Fruit fly (Drosophila melanogaster) whole organism, embryonic: ENCODE results near the gene Sptr.

Experiments
- CG10209 ChIP-seq: fragments of 200-800 bp; sonication (Bioruptor generic); optimal IDR thresholded peaks from 3 replicates; lab custom pipeline; 2017; ENCODE audit warnings: missing biosample characterization, mild to moderate bottlenecking, missing genetic modification characterization, missing genetic modification reagents
- CG10565 ChIP-seq: fragments of 200-800 bp; sonication (Bioruptor generic); optimal IDR thresholded peaks from 3 replicates; lab custom pipeline; 2016; ENCODE audit warnings: missing biosample characterization, mild to moderate bottlenecking, missing genetic modification characterization
- CG11504 ChIP-seq: fragments of 200-800 bp; sonication (Bioruptor generic); optimal IDR thresholded peaks from 3 replicates; lab custom pipeline; 2019; ENCODE audit warnings: missing biosample characterization, mild to moderate bottlenecking, missing genetic modification characterization, moderate library complexity
- CG11695 ChIP-seq: fragments of 200-800 bp; sonication (Bioruptor generic); IDR thresholded peaks from 3 replicates; pipeline ENCODE4 v1.3.6; 2022; ENCODE audit warnings: missing biosample characterization, missing genetic modification characterization
- CG13123 ChIP-seq: fragments of 200-800 bp; sonication (Bioruptor generic); optimal IDR thresholded peaks from 2 replicates; lab custom pipeline; 2016; ENCODE audit warnings: missing biosample characterization, missing genetic modification characterization
- CG14014 ChIP-seq: fragments of 200-800 bp; sonication (Bioruptor generic); IDR thresholded peaks from 2 replicates; pipeline ENCODE4 v1.3.6; 2022; ENCODE audit warnings: missing biosample characterization, missing genetic modification characterization
- CG14667 ChIP-seq: fragments of 200-800 bp; sonication (Bioruptor generic); IDR thresholded peaks from 2 replicates; pipeline ENCODE4 v1.3.6; 2022; ENCODE audit warnings: missing biosample characterization, missing genetic modification characterization
- CG14710 ChIP-seq: fragments of 200-800 bp; sonication (Bioruptor generic); optimal IDR thresholded peaks from 3 replicates; lab custom pipeline; 2019; ENCODE audit warnings: missing biosample characterization, mild to moderate bottlenecking, missing genetic modification characterization, moderate library complexity
- CG15011 ChIP-seq: fragments of 200-800 bp; sonication (Bioruptor generic); optimal IDR thresholded peaks from 3 replicates; lab custom pipeline; 2018; ENCODE audit warnings: missing biosample characterization, mild to moderate bottlenecking, missing genetic modification characterization
- CG1602 ChIP-seq: fragments of 200-800 bp; sonication (Bioruptor generic); optimal IDR thresholded peaks from 3 replicates; lab custom pipeline; 2016; ENCODE audit warnings: missing biosample characterization, missing genetic modification characterization
- CG16815 ChIP-seq: fragments of 200-800 bp; sonication (Bioruptor generic); optimal IDR thresholded peaks from 3 replicates; lab custom pipeline; 2017; ENCODE audit warnings: missing biosample characterization, mild to moderate bottlenecking, missing genetic modification characterization
- CG17912 ChIP-seq: fragments of 200-800 bp; sonication (Bioruptor generic); optimal IDR thresholded peaks from 2 replicates; lab custom pipeline; 2018; ENCODE audit warnings: missing biosample characterization, mild to moderate bottlenecking, missing genetic modification characterization
- CG1792 ChIP-seq: fragments of 200-800 bp; sonication (Bioruptor generic); optimal IDR thresholded peaks from 2 replicates; lab custom pipeline; 2016; ENCODE audit warnings: missing biosample characterization, missing genetic modification characterization
- CG1832 ChIP-seq: fragments of 200-800 bp; sonication (Bioruptor generic); optimal IDR thresholded peaks from 2 replicates; lab custom pipeline; 2017; ENCODE audit warnings: missing biosample characterization, mild to moderate bottlenecking, missing genetic modification characterization, inconsistent platforms
- CG18764 ChIP-seq: fragments of 200-800 bp; sonication (Bioruptor generic); optimal IDR thresholded peaks from 3 replicates; lab custom pipeline; 2016; ENCODE audit warnings: missing biosample characterization, missing genetic modification characterization
- CG2199 ChIP-seq: fragments of 200-800 bp; sonication (Bioruptor generic); IDR thresholded peaks from 3 replicates; pipeline ENCODE4 v1.3.6; 2022; ENCODE audit warnings: missing biosample characterization, missing genetic modification characterization
- CG2202 ChIP-seq: fragments of 200-800 bp; sonication (Bioruptor generic); optimal IDR thresholded peaks from 2 replicates; lab custom pipeline; 2018; ENCODE audit warnings: missing biosample characterization, mild to moderate bottlenecking, missing genetic modification characterization
- CG3281 ChIP-seq: fragments of 200-800 bp; sonication (Bioruptor generic); optimal IDR thresholded peaks from 3 replicates; lab custom pipeline; 2017; ENCODE audit warnings: missing biosample characterization, mild to moderate bottlenecking, missing genetic modification characterization
- CG3726 ChIP-seq: fragments of 200-800 bp; sonication (Bioruptor generic); IDR thresholded peaks from 3 replicates; pipeline ENCODE4, ENCODE4 v1.3.6; 2022; ENCODE audit warnings: missing biosample characterization, missing genetic modification characterization
- CG4282 ChIP-seq: fragments of 200-800 bp; sonication (Bioruptor generic); optimal IDR thresholded peaks from 2 replicates; lab custom pipeline; 2016; ENCODE audit warnings: missing biosample characterization, missing genetic modification characterization
- CG8388 ChIP-seq: fragments of 200-800 bp; sonication (Bioruptor generic); optimal IDR thresholded peaks from 2 replicates; lab custom pipeline; 2019; ENCODE audit warnings: missing biosample characterization, mild to moderate bottlenecking, missing genetic modification characterization, moderate library complexity
- CG9727 ChIP-seq: fragments of 200-800 bp; sonication (Bioruptor generic); optimal IDR thresholded peaks from 3 replicates; lab custom pipeline; 2017; ENCODE audit warnings: missing biosample characterization, mild to moderate bottlenecking, missing genetic modification characterization
- CkIIα-i1 ChIP-seq: fragments of 200-800 bp; sonication (Bioruptor generic); IDR thresholded peaks from 2 replicates; pipeline ENCODE4 v1.3.6; 2022; ENCODE audit warnings: missing biosample characterization, missing genetic modification characterization
- Dip3 ChIP-seq: fragments of 200-800 bp; sonication (Bioruptor generic); optimal IDR thresholded peaks from 3 replicates; lab custom pipeline; 2016; ENCODE audit warnings: missing biosample characterization, missing genetic modification characterization
- E2f1 ChIP-seq: fragments of 200-800 bp; sonication (Bioruptor generic); IDR thresholded peaks from 2 replicates; pipeline ENCODE4 v1.3.6; 2022; ENCODE audit warnings: missing biosample characterization, missing genetic modification characterization
- Elba2 ChIP-seq: fragments of 200-800 bp; sonication (Bioruptor generic); optimal IDR thresholded peaks from 3 replicates; lab custom pipeline; 2016; ENCODE audit warnings: missing biosample characterization, missing genetic modification characterization
- Ets97D ChIP-seq: fragments of 200-800 bp; sonication (Bioruptor generic); optimal IDR thresholded peaks from 3 replicates; lab custom pipeline; 2016; ENCODE audit warnings: missing biosample characterization, missing genetic modification characterization
- HLH4C ChIP-seq: fragments of 200-800 bp; sonication (Bioruptor generic); IDR thresholded peaks from 3 replicates; pipeline ENCODE4 v1.3.6; 2022; ENCODE audit warnings: missing biosample characterization, missing genetic modification characterization; ENCODE audit not compliant: partially characterized antibody
- HLHmδ ChIP-seq: fragments of 200-800 bp; sonication (Bioruptor generic); optimal IDR thresholded peaks from 2 replicates; lab custom pipeline; 2018; ENCODE audit warnings: missing biosample characterization, mild to moderate bottlenecking, missing genetic modification characterization, moderate library complexity
- Hsf ChIP-seq: fragments of 200-800 bp; sonication (Bioruptor generic); optimal IDR thresholded peaks from 3 replicates; lab custom pipeline; 2016; ENCODE audit warnings: missing biosample characterization, missing genetic modification characterization
- Jarid2 ChIP-seq: fragments of 200-800 bp; sonication (Bioruptor generic); optimal IDR thresholded peaks from 3 replicates; lab custom pipeline; 2017; ENCODE audit warnings: mild to moderate bottlenecking, missing biosample characterization, missing genetic modification reagents, missing genetic modification characterization
- YL-1 ChIP-seq: fragments of 200-800 bp; sonication (Bioruptor generic); optimal IDR thresholded peaks from 3 replicates; lab custom pipeline; 2017; ENCODE audit warnings: missing biosample characterization, mild to moderate bottlenecking, missing genetic modification characterization
- ase ChIP-seq: fragments of 200-800 bp; sonication (Bioruptor generic); IDR thresholded peaks from 3 replicates; pipeline ENCODE4 v1.3.6; 2022; ENCODE audit warnings: missing biosample characterization, missing genetic modification characterization
- ash1 ChIP-seq: fragments of 200-800 bp; sonication (Bioruptor generic); optimal IDR thresholded peaks from 2 replicates; lab custom pipeline; 2018; ENCODE audit warnings: missing biosample characterization, mild to moderate bottlenecking, missing genetic modification characterization
- cato ChIP-seq: fragments of 200-800 bp; sonication (Bioruptor generic); optimal IDR thresholded peaks from 2 replicates; lab custom pipeline; 2016; ENCODE audit warnings: missing biosample characterization, missing genetic modification characterization, borderline replicate concordance
- crol ChIP-seq: fragments of 200-800 bp; sonication (Bioruptor generic); IDR thresholded peaks from 2 replicates; pipeline ENCODE4 v1.3.6; 2022; ENCODE audit warnings: missing biosample characterization, missing genetic modification characterization
- emc ChIP-seq: fragments of 200-800 bp; sonication (Bioruptor generic); optimal IDR thresholded peaks from 2 replicates; lab custom pipeline; 2016; ENCODE audit warnings: missing biosample characterization, missing genetic modification characterization
- exex ChIP-seq: fragments of 200-800 bp; sonication (Bioruptor generic); optimal IDR thresholded peaks from 4 replicates; lab custom pipeline; 2018; ENCODE audit warnings: missing biosample characterization, mild to moderate bottlenecking, missing genetic modification characterization, moderate library complexity
- fd64A ChIP-seq: fragments of 200-800 bp; sonication (Bioruptor generic); optimal IDR thresholded peaks from 3 replicates; lab custom pipeline; 2018; ENCODE audit warnings: missing biosample characterization, mild to moderate bottlenecking, missing genetic modification characterization
- gfzf ChIP-seq: fragments of 200-800 bp; sonication (Bioruptor generic); optimal IDR thresholded peaks from 2 replicates; lab custom pipeline; 2016; ENCODE audit warnings: missing biosample characterization, mild to moderate bottlenecking, missing genetic modification characterization, moderate library complexity
- jigr1 ChIP-seq: fragments of 200-800 bp; sonication (Bioruptor generic); IDR thresholded peaks from 3 replicates; pipeline ENCODE4 v1.3.6; 2022; ENCODE audit warnings: missing biosample characterization, missing genetic modification characterization
- mam ChIP-seq: fragments of 200-800 bp; sonication (Bioruptor generic); optimal IDR thresholded peaks from 3 replicates; lab custom pipeline; 2016; ENCODE audit warnings: missing biosample characterization, missing genetic modification characterization
- otp ChIP-seq: fragments of 200-800 bp; sonication (Bioruptor generic); IDR thresholded peaks from 3 replicates; pipeline ENCODE4, ENCODE4 v1.3.6; 2022; ENCODE audit warnings: missing biosample characterization, missing genetic modification characterization
- ranshi ChIP-seq: fragments of 200-800 bp; sonication (Bioruptor generic); IDR thresholded peaks from 2 replicates; pipeline ENCODE4 v1.3.6; 2022; ENCODE audit warnings: missing biosample characterization, missing genetic modification characterization
- sc ChIP-seq, 3 experiments: fragments of >200 bp in 2 of 3; fragments of 200-800 bp in 1 of 3; sonication (Bioruptor generic) in 1 of 3; optimal IDR thresholded peaks; 2 replicates in 2 of 3; 3 replicates in 1 of 3; lab custom pipeline; 2017; ENCODE audit warnings: mild to moderate bottlenecking in 1 of 3, missing biosample characterization in 1 of 3, missing genetic modification characterization in 1 of 3, missing genetic modification reagents in 1 of 3
- so ChIP-seq: fragments of 200-800 bp; sonication (Bioruptor generic); IDR thresholded peaks from 3 replicates; pipeline ENCODE4 v1.3.6; 2022; ENCODE audit warnings: missing biosample characterization, missing genetic modification characterization
- tap ChIP-seq: fragments of 200-800 bp; optimal IDR thresholded peaks from 3 replicates; lab custom pipeline; 2019; ENCODE audit warnings: missing biosample characterization, mild to moderate bottlenecking, missing genetic modification characterization, moderate library complexity
- tna ChIP-seq: fragments of 200-800 bp; sonication (Bioruptor generic); IDR thresholded peaks from 2 replicates; pipeline ENCODE4 v1.3.6; 2022; ENCODE audit warnings: missing biosample characterization, missing genetic modification characterization; ENCODE audit not compliant: partially characterized antibody
- unpg ChIP-seq: fragments of 200-800 bp; sonication (Bioruptor generic); optimal IDR thresholded peaks from 3 replicates; lab custom pipeline; 2018; ENCODE audit warnings: missing biosample characterization, mild to moderate bottlenecking, missing genetic modification characterization, moderate library complexity
- vvl ChIP-seq: fragments of 200-800 bp; sonication (Bioruptor generic); IDR thresholded peaks from 2 replicates; pipeline ENCODE4 v1.3.6; 2022; ENCODE audit warnings: missing biosample characterization, missing genetic modification characterization
- zfh1 ChIP-seq: fragments of 200-800 bp; sonication (Bioruptor generic); IDR thresholded peaks from 3 replicates; pipeline ENCODE4 v1.3.6; 2022; ENCODE audit warnings: missing biosample characterization, missing genetic modification characterization

Sptr gene

DNA sequence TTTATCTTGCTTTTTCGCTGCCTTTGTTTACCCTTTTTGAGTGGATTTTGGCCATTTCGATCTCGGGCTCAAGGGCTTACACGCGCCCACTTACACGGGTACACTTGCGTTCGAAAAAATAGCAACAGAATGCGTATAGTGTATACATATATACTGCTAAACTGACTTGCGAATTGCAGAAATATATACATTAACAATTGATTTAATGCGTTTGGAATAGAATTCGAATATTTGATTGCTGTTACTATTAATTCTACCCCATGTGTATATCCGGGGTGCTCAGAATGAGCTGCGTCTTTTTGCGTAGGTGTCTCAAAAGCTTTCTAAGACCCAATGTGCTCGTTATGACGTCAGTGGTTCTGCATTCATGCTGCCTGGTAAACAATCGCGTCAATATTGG, 29.2 kb upstream of the Sptr start (continued):
- no peak for TF ChIP-seq CG1602
- TF ChIP-seq CG1832 (GFP tag; lab: Kevin White, UChicago), result no peak
- TF ChIP-seq CG18764 (GFP tag; lab: Kevin White, UChicago), result no peak
- TF ChIP-seq E2f1 (GFP tag; lab: Robert Waterston, UW), result peak; percentile 55; the same call in 1 of the 2 replicates
- peak; percentile 22 for TF ChIP-seq CG10209 (GFP tag; lab: Kevin White, UChicago)
- no peak for TF ChIP-seq CG14710 (tag; lab: Kevin White, UChicago)
- peak; percentile 39 for TF ChIP-seq mam (GFP tag; lab: Kevin White, UChicago)
- TF ChIP-seq CG14667 (GFP tag; lab: Robert Waterston, UW), result no peak
- 0 out of 2 replicates have a peak, but pooled peaks have one; percentile 5 for TF ChIP-seq CkIIα-i1 (GFP tag; lab: Robert Waterston, UW)
- TF ChIP-seq YL-1 (GFP tag; lab: Kevin White, UChicago), result no peak
- TF ChIP-seq Jarid2, result no peak
- no peak for TF ChIP-seq CG17912 (GFP tag; lab: Kevin White, UChicago)
- no peak for TF ChIP-seq CG3726 (GFP tag; lab: Robert Waterston, UW)
- no peak for TF ChIP-seq CG4282 (GFP tag; lab: Kevin White, UChicago)
- no peak for TF ChIP-seq CG2202 (tag; lab: Kevin White, UChicago)
- peak; percentile 51 for TF ChIP-seq unpg (GFP tag; lab: Kevin White, UChicago)
- peak; percentile 64; the same call in 2 of the 3 replicates for TF ChIP-seq CG11695
- TF ChIP-seq otp (GFP tag; lab: Robert Waterston, UW), result peak; percentile 64; the same call in 1 of the 3 replicates
- TF ChIP-seq HLHmδ, result no peak
- TF ChIP-seq emc (GFP tag; lab: Kevin White, UChicago), result no peak
- peak; percentile 70 for TF ChIP-seq so
- TF ChIP-seq gfzf (GFP tag; lab: Kevin White, UChicago), result no peak
- TF ChIP-seq ase (GFP tag; lab: Robert Waterston, UW), result no peak
- peak; percentile 39; the same call in 1 of the 2 replicates for TF ChIP-seq vvl (GFP tag; lab: Robert Waterston, UW)
- no peak for TF ChIP-seq CG9727 (GFP tag; lab: Kevin White, UChicago)
- no peak for TF ChIP-seq tna (GFP tag; lab: Robert Waterston, UW)
- TF ChIP-seq Elba2 (GFP tag; lab: Kevin White, UChicago), result no peak
- peak; percentile 56 for TF ChIP-seq CG3281
- TF ChIP-seq CG1792, result no peak
- peak; percentile 47; the same call in 1 of the 2 replicates for TF ChIP-seq CG14014 (GFP tag; lab: Robert Waterston, UW)
- no peak for TF ChIP-seq CG13123 (GFP tag; lab: Kevin White, UChicago)
- TF ChIP-seq CG8388, result no peak
- TF ChIP-seq CG16815 (GFP tag; lab: Kevin White, UChicago), result no peak
- no peak for TF ChIP-seq Dip3 (GFP tag; lab: Kevin White, UChicago)
- TF ChIP-seq Hsf (GFP tag; lab: Kevin White, UChicago), result peak; percentile 39
- TF ChIP-seq Ets97D, result no peak
- TF ChIP-seq CG10565 (GFP tag; lab: Kevin White, UChicago), result no peak
- TF ChIP-seq jigr1 (GFP tag; lab: Robert Waterston, UW), result no peak
- peak; percentile 29 for TF ChIP-seq CG15011 (GFP tag; lab: Kevin White, UChicago)
- no peak for TF ChIP-seq tap
- TF ChIP-seq sc (optimal IDR thresholded peaks at IDR 0.05; lab: Kevin White, UChicago), result no peak
- TF ChIP-seq sc (GFP tag; optimal IDR thresholded peaks at IDR 0.05; lab: Kevin White, UChicago), result no peak
- TF ChIP-seq CG11504, result peak; percentile 13
- peak; percentile 16; the same call in 1 of the 2 replicates for TF ChIP-seq ranshi
- no peak for TF ChIP-seq crol (GFP tag; lab: Robert Waterston, UW)
- no peak for TF ChIP-seq HLH4C (GFP tag; lab: Robert Waterston, UW)
- TF ChIP-seq cato (GFP tag; lab: Kevin White, UChicago), result no peak
- TF ChIP-seq fd64A (GFP tag; lab: Kevin White, UChicago), result no peak
- no peak for TF ChIP-seq ash1 (GFP tag; lab: Kevin White, UChicago)
- TF ChIP-seq exex (tag; lab: Kevin White, UChicago), result no peak
- TF ChIP-seq CG2199 (GFP tag; lab: Robert Waterston, UW), result no peak
- TF ChIP-seq zfh1, result peak; percentile 33; the same call in 1 of the 3 replicates
